Fruit fly (Drosophila melanogaster) whole organism, embryonic: ENCODE data around the gene CG15922.

Source experiments
- Bgb ChIP-seq: fragments of 200-800 bp; sonication (Bioruptor generic); IDR thresholded peaks from 2 replicates; pipeline ENCODE4 v1.3.6; 2022; ENCODE audit warnings: missing biosample characterization, missing genetic modification characterization; ENCODE audit not compliant: partially characterized antibody
- CG11085 ChIP-seq: fragments of 200-800 bp; sonication (Bioruptor generic); IDR thresholded peaks from 2 replicates; pipeline ENCODE4 v1.3.6; 2022; ENCODE audit warnings: missing biosample characterization, missing genetic modification characterization
- CG11695 ChIP-seq: fragments of 200-800 bp; sonication (Bioruptor generic); IDR thresholded peaks from 3 replicates; pipeline ENCODE4 v1.3.6; 2022; ENCODE audit warnings: missing biosample characterization, missing genetic modification characterization
- CG12104 ChIP-seq: fragments of 200-800 bp; sonication (Bioruptor generic); optimal IDR thresholded peaks from 3 replicates; lab custom pipeline; 2016; ENCODE audit warnings: missing biosample characterization, missing genetic modification characterization
- CG12744 ChIP-seq: fragments of 200-800 bp; sonication (Bioruptor generic); optimal IDR thresholded peaks from 2 replicates; lab custom pipeline; 2016; ENCODE audit warnings: missing biosample characterization, missing genetic modification characterization
- CG13123 ChIP-seq: fragments of 200-800 bp; sonication (Bioruptor generic); optimal IDR thresholded peaks from 2 replicates; lab custom pipeline; 2016; ENCODE audit warnings: missing biosample characterization, missing genetic modification characterization
- CG13424 ChIP-seq: fragments of 200-800 bp; sonication (Bioruptor generic); optimal IDR thresholded peaks from 2 replicates; lab custom pipeline; 2019; ENCODE audit warnings: missing biosample characterization, mild to moderate bottlenecking, missing genetic modification characterization, moderate library complexity
- CG13775 ChIP-seq: fragments of 200-800 bp; sonication (Bioruptor generic); optimal IDR thresholded peaks from 3 replicates; lab custom pipeline; 2017; ENCODE audit warnings: missing biosample characterization, mild to moderate bottlenecking, missing genetic modification characterization
- CG14050 ChIP-seq: fragments of 200-800 bp; sonication (Bioruptor generic); IDR thresholded peaks from 3 replicates; pipeline ENCODE4 v1.3.6; 2022; ENCODE audit warnings: missing biosample characterization, missing genetic modification characterization
- CG16813 ChIP-seq: fragments of 200-800 bp; sonication (Bioruptor generic); IDR thresholded peaks from 3 replicates; pipeline ENCODE4 v1.3.6; 2022; ENCODE audit warnings: missing biosample characterization, missing genetic modification characterization; ENCODE audit not compliant: partially characterized antibody
- CG16815 ChIP-seq: fragments of 200-800 bp; sonication (Bioruptor generic); optimal IDR thresholded peaks from 3 replicates; lab custom pipeline; 2017; ENCODE audit warnings: missing biosample characterization, mild to moderate bottlenecking, missing genetic modification characterization
- CG17361 ChIP-seq: fragments of 200-800 bp; sonication (Bioruptor generic); IDR thresholded peaks from 3 replicates; pipeline ENCODE4 v1.3.6; 2022; ENCODE audit warnings: missing biosample characterization, missing genetic modification characterization
- CG2120 ChIP-seq: fragments of 200-800 bp; sonication (Bioruptor generic); optimal IDR thresholded peaks from 3 replicates; lab custom pipeline; 2016; ENCODE audit warnings: missing biosample characterization, missing genetic modification characterization
- CG2199 ChIP-seq: fragments of 200-800 bp; sonication (Bioruptor generic); IDR thresholded peaks from 3 replicates; pipeline ENCODE4 v1.3.6; 2022; ENCODE audit warnings: missing biosample characterization, missing genetic modification characterization
- CG30403 ChIP-seq: fragments of 200-800 bp; sonication (Bioruptor generic); optimal IDR thresholded peaks from 3 replicates; lab custom pipeline; 2016; ENCODE audit warnings: missing biosample characterization, missing genetic modification characterization
- CG4617 ChIP-seq: fragments of 200-800 bp; sonication (Bioruptor generic); optimal IDR thresholded peaks from 3 replicates; lab custom pipeline; 2016; ENCODE audit warnings: missing biosample characterization, missing genetic modification characterization, borderline replicate concordance
- CG5953 ChIP-seq: fragments of 200-800 bp; sonication (Bioruptor generic); IDR thresholded peaks from 2 replicates; pipeline ENCODE4 v1.3.6; 2022; ENCODE audit warnings: missing biosample characterization, missing genetic modification characterization
- CG6813 ChIP-seq: fragments of 200-800 bp; sonication (Bioruptor generic); optimal IDR thresholded peaks from 2 replicates; lab custom pipeline; 2017; ENCODE audit warnings: missing biosample characterization, missing genetic modification characterization, mild to moderate bottlenecking, moderate library complexity, missing genetic modification reagents
- CG7372 ChIP-seq: fragments of 200-800 bp; sonication (Bioruptor generic); IDR thresholded peaks from 2 replicates; pipeline ENCODE4 v1.3.6; 2022; ENCODE audit warnings: missing biosample characterization, missing genetic modification characterization
- CG7786 ChIP-seq: fragments of 200-800 bp; sonication (Bioruptor generic); optimal IDR thresholded peaks from 2 replicates; lab custom pipeline; 2016; ENCODE audit warnings: missing biosample characterization, missing genetic modification characterization
- CG7839 ChIP-seq: fragments of 200-800 bp; sonication (Bioruptor generic); optimal IDR thresholded peaks from 3 replicates; lab custom pipeline; 2018; ENCODE audit warnings: missing biosample characterization, mild to moderate bottlenecking, missing genetic modification characterization, moderate library complexity
- CG8089 ChIP-seq: fragments of 200-800 bp; sonication (Bioruptor generic); optimal IDR thresholded peaks from 3 replicates; lab custom pipeline; 2016; ENCODE audit warnings: missing biosample characterization, missing genetic modification characterization
- CG9817 ChIP-seq: fragments of 200-800 bp; sonication (Bioruptor generic); optimal IDR thresholded peaks from 2 replicates; lab custom pipeline; 2018; ENCODE audit warnings: missing biosample characterization, mild to moderate bottlenecking, missing genetic modification characterization, moderate library complexity
- D19A ChIP-seq: fragments of 200-800 bp; optimal IDR thresholded peaks from 3 replicates; lab custom pipeline; 2019; ENCODE audit warnings: missing biosample characterization, mild to moderate bottlenecking, missing genetic modification characterization, moderate library complexity
- Dp ChIP-seq: fragments of 200-800 bp; sonication (Bioruptor generic); optimal IDR thresholded peaks from 2 replicates; lab custom pipeline; 2018; ENCODE audit warnings: missing biosample characterization, mild to moderate bottlenecking, missing genetic modification characterization, moderate library complexity
- Ets97D ChIP-seq: fragments of 200-800 bp; sonication (Bioruptor generic); optimal IDR thresholded peaks from 3 replicates; lab custom pipeline; 2016; ENCODE audit warnings: missing biosample characterization, missing genetic modification characterization
- Lpt ChIP-seq: fragments of >200 bp; optimal IDR thresholded peaks from 2 replicates; lab custom pipeline; 2018; ENCODE audit warnings: missing biosample characterization, missing genetic modification characterization
- Oli ChIP-seq: fragments of 200-800 bp; sonication (Bioruptor generic); optimal IDR thresholded peaks from 2 replicates; lab custom pipeline; 2018; ENCODE audit warnings: missing biosample characterization, mild to moderate bottlenecking, missing genetic modification characterization, moderate library complexity
- Pdp1 ChIP-seq, 2 experiments: fragments of 200-800 bp; sonication (Bioruptor generic); optimal IDR thresholded peaks; 3 replicates each; lab custom pipeline; 2016; ENCODE audit warnings: missing biosample characterization in 2 of 2, missing genetic modification characterization in 2 of 2, mild to moderate bottlenecking in 1 of 2, moderate library complexity in 1 of 2
- Tbp ChIP-seq: fragments of >200 bp; optimal IDR thresholded peaks from 2 replicates; lab custom pipeline; 2018; ENCODE audit warnings: missing biosample characterization, missing genetic modification characterization
- bab2 ChIP-seq: fragments of 200-800 bp; sonication (Bioruptor generic); optimal IDR thresholded peaks from 2 replicates; lab custom pipeline; 2016; ENCODE audit warnings: missing biosample characterization, missing genetic modification characterization
- bigmax ChIP-seq: fragments of 200-800 bp; sonication (Bioruptor generic); optimal IDR thresholded peaks from 2 replicates; lab custom pipeline; 2018; ENCODE audit warnings: missing biosample characterization, mild to moderate bottlenecking, missing genetic modification characterization
- croc ChIP-seq: fragments of 200-800 bp; sonication (Bioruptor generic); conservative IDR thresholded peaks from 3 replicates; pipeline ENCODE4 v1.3.6; 2022; ENCODE audit warnings: missing biosample characterization, missing genetic modification characterization
- cwo ChIP-seq: fragments of 200-800 bp; sonication (Bioruptor generic); optimal IDR thresholded peaks from 3 replicates; lab custom pipeline; 2017; ENCODE audit warnings: missing biosample characterization, missing genetic modification characterization, mild to moderate bottlenecking, moderate library complexity, missing genetic modification reagents
- gfzf ChIP-seq: fragments of 200-800 bp; sonication (Bioruptor generic); optimal IDR thresholded peaks from 2 replicates; lab custom pipeline; 2016; ENCODE audit warnings: missing biosample characterization, mild to moderate bottlenecking, missing genetic modification characterization, moderate library complexity
- ham ChIP-seq: fragments of 200-800 bp; sonication (Bioruptor generic); IDR thresholded peaks from 2 replicates; pipeline ENCODE4 v1.3.6; 2022; ENCODE audit warnings: missing biosample characterization, missing genetic modification characterization
- her ChIP-seq: fragments of 200-800 bp; sonication (Bioruptor generic); optimal IDR thresholded peaks from 2 replicates; lab custom pipeline; 2016; ENCODE audit warnings: missing biosample characterization, missing genetic modification characterization
- inv ChIP-seq: fragments of 200-800 bp; sonication (Bioruptor generic); IDR thresholded peaks from 2 replicates; pipeline ENCODE4 v1.3.6; 2022; ENCODE audit warnings: missing biosample characterization, missing genetic modification characterization; ENCODE audit not compliant: partially characterized antibody
- jumu ChIP-seq: fragments of 200-800 bp; sonication (Bioruptor generic); optimal IDR thresholded peaks from 3 replicates; lab custom pipeline; 2016; ENCODE audit warnings: missing biosample characterization, missing genetic modification characterization
- klu ChIP-seq: fragments of 200-800 bp; sonication (Bioruptor generic); IDR thresholded peaks from 2 replicates; pipeline ENCODE4 v1.3.6; 2022; ENCODE audit warnings: missing biosample characterization, missing genetic modification characterization
- lbe ChIP-seq: fragments of 200-800 bp; sonication (Bioruptor generic); optimal IDR thresholded peaks from 2 replicates; lab custom pipeline; 2016; ENCODE audit warnings: missing biosample characterization, mild to moderate bottlenecking, missing genetic modification characterization
- lola ChIP-seq, 3 experiments: fragments of >200 bp in 2 of 3; fragments of 200-800 bp in 1 of 3; sonication (Bioruptor generic) in 1 of 3; optimal IDR thresholded peaks; 2 replicates each; lab custom pipeline; 2017 to 2019; ENCODE audit warnings: missing biosample characterization in 3 of 3, missing genetic modification characterization in 3 of 3, mild to moderate bottlenecking in 1 of 3, moderate library complexity in 1 of 3
- nau ChIP-seq: fragments of 200-800 bp; sonication (Bioruptor generic); optimal IDR thresholded peaks from 3 replicates; lab custom pipeline; 2017; ENCODE audit warnings: missing biosample characterization, mild to moderate bottlenecking, missing genetic modification characterization, missing genetic modification reagents
- nom ChIP-seq: fragments of 200-800 bp; sonication (Bioruptor generic); optimal IDR thresholded peaks from 2 replicates; lab custom pipeline; 2017; ENCODE audit warnings: missing biosample characterization, missing genetic modification characterization, mild to moderate bottlenecking, moderate library complexity, missing genetic modification reagents
- prd ChIP-seq, 3 experiments: fragments of >200 bp in 2 of 3; fragments of 200-800 bp in 1 of 3; sonication (Bioruptor generic) in 1 of 3; optimal IDR thresholded peaks in 2 of 3; IDR thresholded peaks in 1 of 3; 2 replicates in 2 of 3; 3 replicates in 1 of 3; pipeline versions ENCODE4 v1.3.6 to Lab custom; 2017 to 2022; ENCODE audit warnings: missing biosample characterization in 1 of 3, missing genetic modification characterization in 1 of 3
- sd ChIP-seq: fragments of 200-800 bp; sonication (Bioruptor generic); optimal IDR thresholded peaks from 3 replicates; lab custom pipeline; 2018; ENCODE audit warnings: missing biosample characterization, mild to moderate bottlenecking, missing genetic modification characterization, moderate library complexity
- sob ChIP-seq: fragments of 200-800 bp; sonication (Bioruptor generic); IDR thresholded peaks from 2 replicates; pipeline ENCODE4 v1.3.6; 2022; ENCODE audit warnings: missing biosample characterization, missing genetic modification characterization
- wek ChIP-seq: fragments of 200-800 bp; sonication (Bioruptor generic); optimal IDR thresholded peaks from 3 replicates; lab custom pipeline; 2018; ENCODE audit warnings: missing biosample characterization, mild to moderate bottlenecking, missing genetic modification characterization, moderate library complexity

CG15922 gene

DNA sequence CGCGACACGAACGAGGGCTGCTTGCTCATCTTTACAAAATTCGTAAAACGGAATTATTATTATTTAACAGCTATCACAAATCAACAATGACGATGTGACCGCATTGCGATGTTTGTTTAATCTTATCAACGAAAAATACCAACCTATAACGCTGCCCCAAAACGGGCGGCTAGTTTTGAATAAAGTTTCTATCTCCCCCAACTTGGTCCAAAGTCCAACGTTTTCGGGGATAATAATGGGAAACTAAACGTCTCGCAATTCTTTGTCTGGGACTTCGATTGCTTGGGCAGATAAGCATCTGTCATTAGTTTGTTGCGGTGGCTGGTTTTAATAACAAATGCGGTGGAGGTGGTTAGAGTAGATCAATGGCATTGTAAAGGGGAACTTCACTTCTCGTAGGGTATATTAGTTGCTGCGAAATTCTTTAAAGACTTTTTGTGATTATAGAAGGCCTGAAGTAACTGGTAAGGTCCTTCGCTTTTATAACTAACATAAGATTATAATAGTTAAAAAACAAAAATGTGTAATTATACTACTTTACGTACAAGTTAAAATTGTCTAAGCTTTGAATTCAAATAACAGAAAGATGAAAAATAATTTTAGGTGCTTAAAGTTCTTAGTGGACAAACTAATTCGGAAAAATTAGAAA, at the start of gene CG15922 (continued):
- no peak for TF ChIP-seq CG6813 (GFP tag; lab: Kevin White, UChicago)
- TF ChIP-seq klu (GFP tag; lab: Robert Waterston, UW) = no peak
- TF ChIP-seq Bgb = peak; percentile 11; the same call in 1 of the 2 replicates
- TF ChIP-seq CG16813 = no peak
- TF ChIP-seq CG11085 = no peak
- no peak for TF ChIP-seq inv (GFP tag; lab: Robert Waterston, UW)
- 0 out of 2 replicates have a peak, but pooled peaks have one; percentile 25 for TF ChIP-seq CG7372 (GFP tag; lab: Robert Waterston, UW)
- no peak for TF ChIP-seq CG14050 (GFP tag; lab: Robert Waterston, UW)
- no peak for TF ChIP-seq CG12744 (GFP tag; lab: Kevin White, UChicago)
- TF ChIP-seq Pdp1 (GFP tag; optimal IDR thresholded peaks at IDR 0.05; lab: Kevin White, UChicago) = peak in 1 of 2 experiments; percentile 50
- no peak for TF ChIP-seq bab2 (GFP tag; lab: Kevin White, UChicago)
- peak; percentile 82 for TF ChIP-seq D19A
- no peak for TF ChIP-seq CG5953
- TF ChIP-seq wek (GFP tag; lab: Kevin White, UChicago) = no peak
- no peak for TF ChIP-seq ham (GFP tag; lab: Robert Waterston, UW)
- peak; percentile 39 for TF ChIP-seq cwo (GFP tag; lab: Kevin White, UChicago)
- TF ChIP-seq nom (GFP tag; lab: Kevin White, UChicago) = peak; percentile 81
- no peak for TF ChIP-seq nau (GFP tag; lab: Kevin White, UChicago)
- 0 out of 3 replicates have a peak, but pooled peaks have one; percentile 12 for TF ChIP-seq CG11695 (GFP tag; lab: Robert Waterston, UW)
- TF ChIP-seq CG8089 (GFP tag; lab: Kevin White, UChicago) = no peak
- no peak for TF ChIP-seq Tbp (GFP tag; lab: Kevin White, UChicago)
- no peak for TF ChIP-seq prd (optimal IDR thresholded peaks at IDR 0.05; lab: Kevin White, UChicago)
- TF ChIP-seq prd (GFP tag; IDR thresholded peaks at IDR 0.05; lab: Robert Waterston, UW) = peak; percentile 7; the same call in 1 of the 3 replicates
- peak; percentile 22 for TF ChIP-seq CG13775 (GFP tag; lab: Kevin White, UChicago)
- TF ChIP-seq Oli = peak; percentile 38
- TF ChIP-seq lbe (GFP tag; lab: Kevin White, UChicago) = no peak
- no peak for TF ChIP-seq her (GFP tag; lab: Kevin White, UChicago)
- peak; percentile 39 for TF ChIP-seq CG12104 (GFP tag; lab: Kevin White, UChicago)
- TF ChIP-seq CG2199 = no peak
- no peak for TF ChIP-seq croc
- TF ChIP-seq CG30403 (GFP tag; lab: Kevin White, UChicago) = peak; percentile 10
- peak; percentile 77 for TF ChIP-seq gfzf (GFP tag; lab: Kevin White, UChicago)
- TF ChIP-seq Dp (GFP tag; lab: Kevin White, UChicago) = peak; percentile 83
- no peak for TF ChIP-seq CG7786 (GFP tag; lab: Kevin White, UChicago)
- peak; percentile 30 for TF ChIP-seq bigmax (GFP tag; lab: Kevin White, UChicago)
- no peak for TF ChIP-seq Lpt (GFP tag; lab: Kevin White, UChicago)
- no peak for TF ChIP-seq CG9817 (tag; lab: Kevin White, UChicago)
- TF ChIP-seq CG4617 = no peak
- TF ChIP-seq jumu = no peak
- no peak for TF ChIP-seq Ets97D (GFP tag; lab: Kevin White, UChicago)
- peak; percentile 0 for TF ChIP-seq CG16815
- peak in 1 of 3 experiments; percentile 18 for TF ChIP-seq lola (GFP tag; optimal IDR thresholded peaks at IDR 0.05; lab: Kevin White, UChicago)
- peak; percentile 55; the same call in 2 of the 3 replicates for TF ChIP-seq CG17361 (GFP tag; lab: Robert Waterston, UW)
- TF ChIP-seq CG13123 (GFP tag; lab: Kevin White, UChicago) = no peak
- peak; percentile 45 for TF ChIP-seq sd
- TF ChIP-seq sob (GFP tag; lab: Robert Waterston, UW) = no peak
- peak; percentile 17 for TF ChIP-seq CG7839 (tag; lab: Kevin White, UChicago)
- peak; percentile 21 for TF ChIP-seq CG2120 (GFP tag; lab: Kevin White, UChicago)
- peak; percentile 33 for TF ChIP-seq CG13424
